Fruit fly (Drosophila melanogaster) whole organism, embryonic: ENCODE results near the gene CG13949.

Source experiments
- ATbp ChIP-seq: fragments of 200-800 bp; sonication (Bioruptor generic); optimal IDR thresholded peaks from 2 replicates; lab custom pipeline; 2017; ENCODE audit warnings: missing biosample characterization, mild to moderate bottlenecking, missing genetic modification characterization, missing genetic modification reagents
- Bgb ChIP-seq: fragments of 200-800 bp; sonication (Bioruptor generic); IDR thresholded peaks from 2 replicates; pipeline ENCODE4 v1.3.6; 2022; ENCODE audit warnings: missing biosample characterization, missing genetic modification characterization; ENCODE audit not compliant: partially characterized antibody
- CG1024 ChIP-seq: fragments of 200-800 bp; sonication (Bioruptor generic); IDR thresholded peaks from 2 replicates; pipeline ENCODE4 v1.3.6; 2022; ENCODE audit warnings: missing biosample characterization, missing genetic modification characterization
- CG10462 ChIP-seq: fragments of 200-800 bp; sonication (Bioruptor generic); optimal IDR thresholded peaks from 2 replicates; lab custom pipeline; 2016; ENCODE audit warnings: missing biosample characterization, missing genetic modification characterization
- CG10959 ChIP-seq: fragments of 200-800 bp; sonication (Bioruptor generic); IDR thresholded peaks from 2 replicates; pipeline ENCODE4 v1.3.6; 2022; ENCODE audit warnings: missing biosample characterization, missing genetic modification characterization
- CG15479 ChIP-seq: fragments of 200-800 bp; sonication (Bioruptor generic); optimal IDR thresholded peaks from 3 replicates; lab custom pipeline; 2019; ENCODE audit warnings: missing biosample characterization, mild to moderate bottlenecking, missing genetic modification characterization, moderate library complexity
- CG15696 ChIP-seq: fragments of 200-800 bp; sonication (Bioruptor generic); optimal IDR thresholded peaks from 2 replicates; lab custom pipeline; 2019; ENCODE audit warnings: missing biosample characterization, mild to moderate bottlenecking, missing genetic modification characterization, moderate library complexity
- CG16815 ChIP-seq: fragments of 200-800 bp; sonication (Bioruptor generic); optimal IDR thresholded peaks from 3 replicates; lab custom pipeline; 2017; ENCODE audit warnings: missing biosample characterization, mild to moderate bottlenecking, missing genetic modification characterization
- CG18599 ChIP-seq: fragments of 200-800 bp; sonication (Bioruptor generic); optimal IDR thresholded peaks from 3 replicates; lab custom pipeline; 2017; ENCODE audit warnings: missing biosample characterization, missing genetic modification characterization, mild to moderate bottlenecking, moderate library complexity, missing genetic modification reagents
- CG2116 ChIP-seq: fragments of 200-800 bp; sonication (Bioruptor generic); optimal IDR thresholded peaks from 3 replicates; lab custom pipeline; 2018; ENCODE audit warnings: missing biosample characterization, mild to moderate bottlenecking, missing genetic modification characterization
- CG2712 ChIP-seq: fragments of 200-800 bp; optimal IDR thresholded peaks from 3 replicates; lab custom pipeline; 2019; ENCODE audit warnings: missing biosample characterization, mild to moderate bottlenecking, missing genetic modification characterization, moderate library complexity
- CG2889 ChIP-seq: fragments of 200-800 bp; sonication (Bioruptor generic); IDR thresholded peaks from 3 replicates; pipeline ENCODE4 v1.3.6; 2022; ENCODE audit warnings: missing biosample characterization, missing genetic modification characterization
- CG34224 ChIP-seq: fragments of 200-800 bp; sonication (Bioruptor generic); IDR thresholded peaks from 3 replicates; pipeline ENCODE4 v1.3.6; 2022; ENCODE audit warnings: missing biosample characterization, missing genetic modification characterization; ENCODE audit not compliant: partially characterized antibody
- CG5245 ChIP-seq: fragments of 200-800 bp; sonication (Bioruptor generic); optimal IDR thresholded peaks from 3 replicates; lab custom pipeline; 2016; ENCODE audit warnings: missing biosample characterization, missing genetic modification characterization
- CG8388 ChIP-seq: fragments of 200-800 bp; sonication (Bioruptor generic); optimal IDR thresholded peaks from 2 replicates; lab custom pipeline; 2019; ENCODE audit warnings: missing biosample characterization, mild to moderate bottlenecking, missing genetic modification characterization, moderate library complexity
- CG8765 ChIP-seq: fragments of 200-800 bp; sonication (Bioruptor generic); IDR thresholded peaks from 2 replicates; pipeline ENCODE4 v1.3.6; 2022; ENCODE audit warnings: missing biosample characterization, missing genetic modification characterization
- D19A ChIP-seq: fragments of 200-800 bp; optimal IDR thresholded peaks from 3 replicates; lab custom pipeline; 2019; ENCODE audit warnings: missing biosample characterization, mild to moderate bottlenecking, missing genetic modification characterization, moderate library complexity
- D19B ChIP-seq: fragments of 200-800 bp; sonication (Bioruptor generic); optimal IDR thresholded peaks from 2 replicates; lab custom pipeline; 2017; ENCODE audit warnings: missing biosample characterization, mild to moderate bottlenecking, missing genetic modification characterization
- Doc2 ChIP-seq: fragments of 200-800 bp; sonication (Bioruptor generic); IDR thresholded peaks from 2 replicates; pipeline ENCODE4 v1.3.6; 2022; ENCODE audit warnings: missing biosample characterization, missing genetic modification characterization
- Dref ChIP-seq: fragments of 200-800 bp; sonication (Bioruptor generic); IDR thresholded peaks from 2 replicates; pipeline ENCODE4 v1.3.6; 2022; ENCODE audit warnings: missing biosample characterization, missing genetic modification characterization
- Fer2 ChIP-seq: fragments of 200-800 bp; sonication (Bioruptor generic); optimal IDR thresholded peaks from 2 replicates; lab custom pipeline; 2018; ENCODE audit warnings: missing biosample characterization, mild to moderate bottlenecking, missing genetic modification characterization, moderate library complexity
- Gug ChIP-seq: fragments of 200-800 bp; sonication (Bioruptor generic); IDR thresholded peaks from 4 replicates; pipeline ENCODE4 v1.3.6; 2022; ENCODE audit warnings: missing biosample characterization, missing genetic modification characterization
- Hsf ChIP-seq: fragments of 200-800 bp; sonication (Bioruptor generic); optimal IDR thresholded peaks from 3 replicates; lab custom pipeline; 2016; ENCODE audit warnings: missing biosample characterization, missing genetic modification characterization
- Lim3 ChIP-seq: fragments of 200-800 bp; sonication (Bioruptor generic); IDR thresholded peaks from 2 replicates; pipeline ENCODE4 v1.3.6; 2022; ENCODE audit warnings: missing biosample characterization, missing genetic modification characterization
- Max ChIP-seq: fragments of 200-800 bp; sonication (Bioruptor generic); optimal IDR thresholded peaks from 2 replicates; lab custom pipeline; 2016; ENCODE audit warnings: missing biosample characterization, mild to moderate bottlenecking, missing genetic modification characterization
- NFAT ChIP-seq: fragments of 200-800 bp; sonication (Bioruptor generic); IDR thresholded peaks from 2 replicates; pipeline ENCODE4 v1.3.6; 2022; ENCODE audit warnings: missing biosample characterization, missing genetic modification characterization
- NK7.1 ChIP-seq: fragments of 200-800 bp; sonication (Bioruptor generic); optimal IDR thresholded peaks from 3 replicates; lab custom pipeline; 2016; ENCODE audit warnings: missing biosample characterization, missing genetic modification characterization
- PHDP ChIP-seq: fragments of 200-800 bp; sonication (Bioruptor generic); optimal IDR thresholded peaks from 3 replicates; lab custom pipeline; 2018; ENCODE audit warnings: missing biosample characterization, mild to moderate bottlenecking, missing genetic modification characterization, moderate library complexity
- Sin3A ChIP-seq: fragments of >200 bp; optimal IDR thresholded peaks from 2 replicates; lab custom pipeline; 2018
- Taf1 ChIP-seq: fragments of 200-800 bp; sonication (Bioruptor generic); IDR thresholded peaks from 2 replicates; pipeline ENCODE4 v1.3.6; 2022; ENCODE audit warnings: missing biosample characterization, missing genetic modification characterization
- ap ChIP-seq: fragments of 200-800 bp; sonication (Bioruptor generic); IDR thresholded peaks from 2 replicates; pipeline ENCODE4 v1.3.6; 2022; ENCODE audit warnings: missing biosample characterization, missing genetic modification characterization
- ci ChIP-seq: fragments of 200-800 bp; sonication (Bioruptor generic); IDR thresholded peaks from 3 replicates; pipeline ENCODE4 v1.3.6; 2022; ENCODE audit warnings: missing biosample characterization, missing genetic modification characterization
- dm ChIP-seq: fragments of 200-800 bp; sonication (Bioruptor generic); optimal IDR thresholded peaks from 3 replicates; lab custom pipeline; 2016; ENCODE audit warnings: missing biosample characterization, missing genetic modification characterization
- dmrt11E ChIP-seq: fragments of 200-800 bp; sonication (Bioruptor generic); optimal IDR thresholded peaks from 3 replicates; lab custom pipeline; 2018; ENCODE audit warnings: missing biosample characterization, mild to moderate bottlenecking, missing genetic modification characterization, moderate library complexity
- fd3F ChIP-seq: fragments of 200-800 bp; sonication (Bioruptor generic); optimal IDR thresholded peaks from 2 replicates; lab custom pipeline; 2018; ENCODE audit warnings: missing biosample characterization, mild to moderate bottlenecking, missing genetic modification characterization, moderate library complexity
- fru ChIP-seq: fragments of >200 bp; optimal IDR thresholded peaks from 2 replicates; lab custom pipeline; 2017
- gce ChIP-seq: fragments of 200-800 bp; sonication (Bioruptor generic); IDR thresholded peaks from 3 replicates; pipeline ENCODE4 v1.3.6; 2022; ENCODE audit warnings: missing biosample characterization, missing genetic modification characterization
- gfzf ChIP-seq: fragments of 200-800 bp; sonication (Bioruptor generic); optimal IDR thresholded peaks from 2 replicates; lab custom pipeline; 2016; ENCODE audit warnings: missing biosample characterization, mild to moderate bottlenecking, missing genetic modification characterization, moderate library complexity
- hb ChIP-seq: fragments of 200-800 bp; sonication (Bioruptor generic); IDR thresholded peaks from 3 replicates; pipeline ENCODE4 v1.3.6; 2022; ENCODE audit warnings: missing biosample characterization, missing genetic modification characterization; ENCODE audit not compliant: partially characterized antibody
- hth ChIP-seq: fragments of >200 bp; optimal IDR thresholded peaks from 2 replicates; lab custom pipeline; 2017; ENCODE audit warnings: inconsistent platforms
- ind ChIP-seq: fragments of 200-800 bp; sonication (Bioruptor generic); optimal IDR thresholded peaks from 3 replicates; lab custom pipeline; 2016; ENCODE audit warnings: missing biosample characterization, missing genetic modification characterization
- jigr1 ChIP-seq: fragments of 200-800 bp; sonication (Bioruptor generic); IDR thresholded peaks from 3 replicates; pipeline ENCODE4 v1.3.6; 2022; ENCODE audit warnings: missing biosample characterization, missing genetic modification characterization
- nom ChIP-seq: fragments of 200-800 bp; sonication (Bioruptor generic); optimal IDR thresholded peaks from 2 replicates; lab custom pipeline; 2017; ENCODE audit warnings: missing biosample characterization, missing genetic modification characterization, mild to moderate bottlenecking, moderate library complexity, missing genetic modification reagents
- prd ChIP-seq, 3 experiments: fragments of >200 bp in 2 of 3; fragments of 200-800 bp in 1 of 3; sonication (Bioruptor generic) in 1 of 3; optimal IDR thresholded peaks in 2 of 3; IDR thresholded peaks in 1 of 3; 2 replicates in 2 of 3; 3 replicates in 1 of 3; pipeline versions ENCODE4 v1.3.6 to Lab custom; 2017 to 2022; ENCODE audit warnings: missing biosample characterization in 1 of 3, missing genetic modification characterization in 1 of 3
- slou ChIP-seq: fragments of 200-800 bp; sonication (Bioruptor generic); optimal IDR thresholded peaks from 3 replicates; lab custom pipeline; 2016; ENCODE audit warnings: missing biosample characterization, missing genetic modification characterization
- sqz ChIP-seq: fragments of 200-800 bp; sonication (Bioruptor generic); optimal IDR thresholded peaks from 3 replicates; lab custom pipeline; 2018; ENCODE audit warnings: missing biosample characterization, mild to moderate bottlenecking, missing genetic modification characterization
- trh ChIP-seq: fragments of 200-800 bp; sonication (Bioruptor generic); optimal IDR thresholded peaks from 2 replicates; lab custom pipeline; 2016; ENCODE audit warnings: missing biosample characterization, missing genetic modification characterization
- yki ChIP-seq: fragments of >200 bp; optimal IDR thresholded peaks from 3 replicates; lab custom pipeline; 2018
- zf30C ChIP-seq: fragments of 200-800 bp; sonication (Bioruptor generic); optimal IDR thresholded peaks from 3 replicates; lab custom pipeline; 2018; ENCODE audit warnings: missing biosample characterization, mild to moderate bottlenecking, missing genetic modification characterization
- zfh1 ChIP-seq: fragments of 200-800 bp; sonication (Bioruptor generic); IDR thresholded peaks from 3 replicates; pipeline ENCODE4 v1.3.6; 2022; ENCODE audit warnings: missing biosample characterization, missing genetic modification characterization

Gene CG13949

DNA sequence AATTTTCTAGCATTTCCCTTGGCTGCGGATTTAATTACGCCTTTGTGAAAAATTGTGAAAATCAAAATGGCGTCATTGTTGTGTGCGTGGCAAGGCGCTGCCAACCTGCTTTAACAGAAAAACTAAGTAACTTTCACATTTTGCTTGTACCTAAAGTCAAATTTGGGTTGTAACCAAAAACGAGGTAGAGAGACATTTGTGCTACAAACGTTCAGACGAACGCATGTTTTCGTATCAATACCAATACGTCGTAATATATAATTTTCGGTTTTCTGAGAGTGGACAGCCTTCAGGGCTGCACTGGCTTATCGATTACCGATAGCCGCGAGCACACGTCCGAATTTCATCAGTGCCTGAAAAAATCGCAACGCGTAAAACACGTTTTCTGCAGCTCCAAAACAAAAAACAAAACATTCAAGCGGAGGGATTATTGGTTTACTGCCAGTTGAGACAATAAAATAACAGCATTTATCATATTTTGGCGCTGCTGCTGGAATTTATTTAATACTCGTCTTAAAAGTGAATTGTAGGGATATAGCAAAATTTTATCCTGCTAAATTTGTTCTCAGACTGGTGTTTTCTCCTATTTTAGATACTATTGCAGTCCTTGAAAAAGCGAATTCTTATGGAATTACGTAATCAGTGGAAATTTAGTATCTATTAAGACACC is 15.7 kb downstream of the CG13949 start (continued):
- TF ChIP-seq CG15479 (GFP tag; lab: Kevin White, UChicago) (no peak), trh (GFP tag; lab: Kevin White, UChicago) (peak; percentile 13), CG1024 (GFP tag; lab: Robert Waterston, UW) (no peak; the same call in 1 of the 2 replicates), CG2116 (GFP tag; lab: Kevin White, UChicago) (peak; percentile 96), ind (GFP tag; lab: Kevin White, UChicago) (peak; percentile 78), ci (peak; percentile 77), hb (GFP tag; lab: Robert Waterston, UW) (no peak), CG34224 (GFP tag; lab: Robert Waterston, UW) (no peak), Max (GFP tag; lab: Kevin White, UChicago) (peak; percentile 75), slou (GFP tag; lab: Kevin White, UChicago) (no peak), Bgb (GFP tag; lab: Robert Waterston, UW) (peak; percentile 28; the same call in 1 of the 2 replicates), dm (GFP tag; lab: Kevin White, UChicago) (peak; percentile 93), NFAT (GFP tag; lab: Robert Waterston, UW) (no peak), dmrt11E (peak; percentile 63), Doc2 (no peak; the same call in 1 of the 2 replicates), fru (lab: Kevin White, UChicago) (no peak), gce (peak; percentile 71; the same call in 1 of the 3 replicates), ap (peak; percentile 46), CG15696 (tag; lab: Kevin White, UChicago) (peak; percentile 51), CG10462 (GFP tag; lab: Kevin White, UChicago) (peak; percentile 31), CG5245 (peak; percentile 7), fd3F (peak; percentile 43), NK7.1 (GFP tag; lab: Kevin White, UChicago) (peak; percentile 50), gfzf (GFP tag; lab: Kevin White, UChicago) (no peak), Dref (GFP tag; lab: Robert Waterston, UW) (peak; percentile 82), zf30C (GFP tag; lab: Kevin White, UChicago) (no peak), D19A (tag; lab: Kevin White, UChicago) (peak; percentile 30), Hsf (GFP tag; lab: Kevin White, UChicago) (peak; percentile 77), Gug (peak; percentile 71), jigr1 (no peak), zfh1 (GFP tag; lab: Robert Waterston, UW) (peak; percentile 76), D19B (GFP tag; lab: Kevin White, UChicago) (peak; percentile 32), yki (no peak), CG8765 (GFP tag; lab: Robert Waterston, UW) (peak; percentile 51; the same call in 1 of the 2 replicates), prd (optimal IDR thresholded peaks at IDR 0.05; lab: Kevin White, UChicago) (no peak), prd (GFP tag; IDR thresholded peaks at IDR 0.05; lab: Robert Waterston, UW) (peak; percentile 75), CG18599 (GFP tag; lab: Kevin White, UChicago) (peak; percentile 74), ATbp (peak; percentile 41), CG8388 (GFP tag; lab: Kevin White, UChicago) (peak; percentile 35), Taf1 (GFP tag; lab: Robert Waterston, UW) (peak; percentile 45; the same call in 1 of the 2 replicates), hth (lab: Kevin White, UChicago) (no peak), PHDP (tag; lab: Kevin White, UChicago) (peak; percentile 50), CG16815 (GFP tag; lab: Kevin White, UChicago) (peak; percentile 43), Lim3 (GFP tag; lab: Robert Waterston, UW) (no peak), CG10959 (GFP tag; lab: Robert Waterston, UW) (no peak; the same call in 1 of the 2 replicates), sqz (GFP tag; lab: Kevin White, UChicago) (peak; percentile 29), Fer2 (peak; percentile 53), CG2889 (GFP tag; lab: Robert Waterston, UW) (no peak), CG2712 (peak; percentile 55), Sin3A (lab: Kevin White, UChicago) (peak; percentile 64), nom (GFP tag; lab: Kevin White, UChicago) (no peak)
